Worm (Caenorhabditis elegans) whole organism, midembryonic: ENCODE results near the gene daf-31.

ENCODE experiments used
- flt-1 ChIP-seq: fragments of 200-800 bp; sonication (Bioruptor generic); IDR thresholded peaks from 2 replicates; pipeline ENCODE4 v1.3.6; 2022; ENCODE audit warnings: missing genetic modification characterization, missing compliant biosample characterization
- klf-2 ChIP-seq: fragments of 200-800 bp; sonication (Bioruptor generic); conservative IDR thresholded peaks from 2 replicates; pipeline ENCODE4 v1.3.6; 2022; ENCODE audit warnings: missing genetic modification reagents, missing genetic modification characterization, missing compliant biosample characterization
- ref-1 ChIP-seq: fragments of 200-800 bp; sonication (Bioruptor generic); conservative IDR thresholded peaks from 2 replicates; pipeline ENCODE4 v1.3.6; 2022; ENCODE audit warnings: missing genetic modification reagents, missing genetic modification characterization, missing compliant biosample characterization
- tab-1 ChIP-seq: fragments of 200-800 bp; sonication (Bioruptor generic); IDR thresholded peaks from 2 replicates; pipeline ENCODE4 v1.3.6; 2022; ENCODE audit warnings: missing genetic modification characterization, missing compliant biosample characterization

DNA sequence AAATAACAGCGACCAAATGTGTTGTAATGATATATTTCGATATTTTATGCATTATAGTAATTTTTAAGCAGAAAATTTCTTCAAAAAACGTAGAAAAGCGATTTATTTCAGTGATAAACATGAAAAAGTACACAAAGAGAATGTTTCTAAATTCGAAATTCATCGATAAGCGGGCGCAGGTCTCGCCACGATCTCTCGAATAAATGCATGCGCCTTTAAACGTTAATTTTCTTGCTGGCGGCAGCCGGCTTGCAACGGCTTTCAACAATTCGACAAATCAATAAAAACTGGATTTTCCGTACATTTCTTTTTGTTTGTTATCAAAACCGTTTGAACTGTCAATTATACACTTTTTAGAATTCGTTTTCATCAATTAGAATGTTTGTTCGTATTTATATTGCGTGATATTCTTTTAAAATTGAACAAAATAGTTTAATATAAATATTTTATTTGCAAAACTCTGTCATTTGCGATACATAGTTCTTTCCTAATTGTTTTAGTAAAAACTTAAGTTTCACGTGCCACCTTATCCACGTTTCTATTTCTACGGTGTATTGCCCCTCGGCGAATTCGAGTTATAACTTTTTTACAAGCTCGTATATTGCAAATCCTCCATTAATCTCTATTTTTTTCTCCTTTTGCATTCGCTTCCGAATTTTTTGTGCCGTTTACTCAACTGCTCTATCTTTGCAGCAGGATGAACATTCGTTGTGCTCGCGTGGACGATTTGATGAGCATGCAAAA is at the start of gene daf-31:
- no peak for TF ChIP-seq flt-1 (GFP tag; lab: Robert Waterston, UW)
- TF ChIP-seq tab-1 (GFP tag; lab: Robert Waterston, UW) = no peak
- TF ChIP-seq ref-1 (GFP tag; lab: Robert Waterston, UW) = no peak
- TF ChIP-seq klf-2 (GFP tag; lab: Robert Waterston, UW) = no peak
